Worm (Caenorhabditis elegans): ENCODE data around the gene asm-2.
A peak's percentile ranks its signal among the peaks of the same experiment; 100 is the strongest.

asm-2 gene

DNA sequence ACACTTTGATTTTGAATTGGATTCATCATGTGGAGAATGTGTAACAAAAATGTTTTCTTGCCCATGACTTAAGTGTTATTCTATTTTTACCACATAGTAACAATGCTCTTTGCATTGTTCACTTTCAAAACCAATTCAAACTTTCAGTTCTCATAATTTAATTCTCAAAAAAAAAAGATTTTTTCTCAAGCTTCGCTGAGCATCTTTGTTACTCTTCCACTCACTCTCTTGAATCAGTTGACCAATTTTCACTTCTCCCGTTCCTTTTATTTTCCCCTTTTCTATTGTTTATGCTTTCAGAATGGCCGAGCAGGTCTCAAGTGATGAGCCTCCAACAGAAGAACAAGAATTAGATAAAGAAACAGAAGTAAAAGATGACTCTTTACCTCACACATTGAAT, 22.1 kb upstream of the asm-2 start, which contains the start of gene oct-2:
TSS of gene oct-2 (plus strand) at position 301 of the 400 bp plus-strand sequence.
- TF ChIP-seq ets-4 (tag; optimal IDR thresholded peaks at IDR 0.05) (no peak), hlh-30 (tag; optimal IDR thresholded peaks at IDR 0.05; ENCODE audit: insufficient read depth) (no peak), lim-6 (tag; optimal IDR thresholded peaks at IDR 0.05) (no peak), unc-86 (tag; optimal IDR thresholded peaks at IDR 0.05) (no peak), fkh-10 (GFP tag; optimal IDR thresholded peaks at IDR 0.05) (no peak), madf-2 (tag; optimal IDR thresholded peaks at IDR 0.05) (no peak), Y22D7AL.16 (tag; optimal IDR thresholded peaks at IDR 0.05) (no peak), ceh-2 (tag; optimal IDR thresholded peaks at IDR 0.05) (no peak), pha-2 (tag; optimal IDR thresholded peaks at IDR 0.05) (no peak), F13H6.1 (tag; optimal IDR thresholded peaks at IDR 0.05) (no peak), ceh-31 (tag; optimal IDR thresholded peaks at IDR 0.05) (no peak), T23F11.4 (GFP tag; optimal IDR thresholded peaks at IDR 0.05) (no peak)

DNA sequence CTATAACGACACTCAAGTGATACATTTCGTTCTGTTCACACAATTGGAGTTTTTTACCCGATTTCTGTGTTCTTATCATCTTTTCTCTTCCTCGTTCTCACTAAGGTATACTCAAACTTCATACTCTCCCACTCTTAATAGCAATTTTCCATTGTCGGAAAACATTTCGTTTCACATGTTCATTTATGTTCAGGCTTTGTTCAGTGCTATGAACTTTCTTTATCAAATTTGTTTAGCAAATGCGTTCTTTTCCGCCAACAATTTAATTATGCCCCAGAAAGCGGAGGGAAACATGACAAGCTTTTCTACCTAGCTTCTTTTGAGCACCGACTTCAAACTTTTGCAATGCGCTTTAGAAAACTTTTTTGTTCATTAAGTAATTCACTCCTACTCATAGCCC, 21.4 kb upstream of the asm-2 start:
- TF ChIP-seq unc-42 (tag; optimal IDR thresholded peaks at IDR 0.05), result peak; percentile 71
- no peak for TF ChIP-seq ceh-34 (tag; optimal IDR thresholded peaks at IDR 0.05)

DNA sequence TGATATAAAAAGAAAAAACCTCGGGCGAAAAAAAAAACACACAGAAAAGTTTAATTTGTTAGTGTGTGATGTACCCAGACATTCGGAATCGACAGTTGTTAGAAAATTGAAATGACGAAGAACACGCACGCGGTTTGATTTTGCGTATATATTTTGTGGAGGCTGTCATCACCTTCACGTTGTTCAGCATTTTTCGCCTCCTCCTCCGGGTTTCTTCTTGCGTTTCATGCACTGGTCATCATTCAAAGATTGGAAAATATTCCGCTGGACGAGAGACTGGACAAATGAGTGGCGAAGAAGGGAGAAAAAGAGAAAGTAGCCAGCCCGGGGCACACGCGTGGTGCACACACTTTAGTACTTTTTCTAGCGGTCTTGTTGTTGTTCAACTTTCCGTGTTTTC, 20.8 kb upstream of the asm-2 start:
- TF ChIP-seq dmd-4 (tag; optimal IDR thresholded peaks at IDR 0.05; ENCODE audit: borderline replicate concordance) (no peak), ttx-3 (tag; optimal IDR thresholded peaks at IDR 0.05) (no peak), ceh-34 (tag; optimal IDR thresholded peaks at IDR 0.05) (no peak), nfya-1 (tag; optimal IDR thresholded peaks at IDR 0.05) (no peak), tbx-7 (tag; optimal IDR thresholded peaks at IDR 0.05) (no peak), elt-2 (tag; optimal IDR thresholded peaks at IDR 0.05) (no peak), hlh-13 (GFP tag; optimal IDR thresholded peaks at IDR 0.05) (no peak), unc-42 (tag; optimal IDR thresholded peaks at IDR 0.05) (no peak), unc-3 (GFP tag; conservative IDR thresholded peaks at IDR 0.05) (no peak), unc-3 (tag; optimal IDR thresholded peaks at IDR 0.05) (no peak), ceh-45 (GFP tag; IDR thresholded peaks at IDR 0.05) (no peak), ceh-22 (tag; optimal IDR thresholded peaks at IDR 0.05) (no peak)

DNA sequence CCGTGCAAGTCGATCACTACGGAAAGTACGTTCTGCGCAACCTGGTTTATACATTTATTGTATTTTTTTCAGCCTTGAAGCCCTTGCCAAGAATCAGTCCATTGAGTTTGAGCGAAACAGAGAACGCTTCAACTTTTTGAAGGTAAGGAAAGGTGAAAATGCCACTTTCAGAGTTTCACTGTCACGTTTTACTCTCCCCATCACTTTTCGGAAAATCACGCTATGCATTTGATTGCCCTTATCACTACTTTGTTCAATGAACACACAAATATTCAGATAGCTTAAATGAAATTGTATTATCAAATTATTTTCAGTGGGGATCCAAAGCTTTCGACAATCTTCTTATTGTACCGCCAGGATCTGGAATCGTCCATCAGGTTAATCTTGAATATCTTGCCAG, 16.4 kb upstream of the asm-2 start:
- no peak for TF ChIP-seq sox-4 (tag; optimal IDR thresholded peaks at IDR 0.05)
- TF ChIP-seq T23F11.4 (GFP tag; optimal IDR thresholded peaks at IDR 0.05), result no peak
- TF ChIP-seq sdc-2 (tag; optimal IDR thresholded peaks at IDR 0.05), result no peak
- no peak for TF ChIP-seq mec-3 (tag; optimal IDR thresholded peaks at IDR 0.05; ENCODE audit: borderline replicate concordance)
- no peak for TF ChIP-seq ceh-31 (tag; optimal IDR thresholded peaks at IDR 0.05)
- no peak for TF ChIP-seq pha-4 (tag; optimal IDR thresholded peaks at IDR 0.05)
- no peak for TF ChIP-seq ceh-22 (tag; optimal IDR thresholded peaks at IDR 0.05)
- no peak for TF ChIP-seq dve-1 (tag; optimal IDR thresholded peaks at IDR 0.05)
- no peak for TF ChIP-seq syd-9 (tag; optimal IDR thresholded peaks at IDR 0.05)
- no peak for TF ChIP-seq ttx-3 (tag; optimal IDR thresholded peaks at IDR 0.05)
- no peak for TF ChIP-seq ceh-45 (GFP tag; IDR thresholded peaks at IDR 0.05)
- no peak for TF ChIP-seq sox-2 (GFP tag; IDR thresholded peaks at IDR 0.05)
- TF ChIP-seq nhr-11 (tag; optimal IDR thresholded peaks at IDR 0.05), result no peak
- no peak for TF ChIP-seq hlh-8 (tag; optimal IDR thresholded peaks at IDR 0.05)
- TF ChIP-seq elt-2 (tag; optimal IDR thresholded peaks at IDR 0.05), result no peak
- no peak for TF ChIP-seq unc-3 (GFP tag; conservative IDR thresholded peaks at IDR 0.05)
- TF ChIP-seq unc-3 (tag; optimal IDR thresholded peaks at IDR 0.05), result no peak
- TF ChIP-seq unc-42 (tag; optimal IDR thresholded peaks at IDR 0.05), result no peak
- TF ChIP-seq lim-6 (tag; optimal IDR thresholded peaks at IDR 0.05), result no peak

DNA sequence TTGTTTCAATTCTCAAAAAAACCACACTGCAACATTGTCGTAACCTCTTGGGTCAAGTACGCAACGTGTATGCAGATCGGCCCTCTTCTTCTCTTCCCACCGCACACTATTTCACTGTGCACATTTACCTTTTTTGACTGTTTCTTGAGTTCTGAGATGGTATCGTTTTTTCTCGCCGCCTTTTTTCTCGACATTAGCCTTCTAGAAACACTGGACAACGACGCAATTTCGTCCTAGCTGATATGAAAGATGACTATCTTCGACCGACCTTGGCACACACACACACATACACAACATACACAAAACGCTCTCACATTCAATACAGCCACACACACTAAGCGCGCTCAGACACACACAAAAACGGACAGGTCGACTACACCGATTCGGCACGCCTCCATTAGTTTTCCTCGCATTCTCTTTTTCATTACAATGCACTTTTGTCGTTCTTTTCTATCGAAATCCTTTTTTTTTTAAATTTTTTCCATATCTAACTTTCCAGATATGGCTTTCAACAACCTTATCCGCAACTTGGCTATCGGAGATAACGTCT, 15.4 kb upstream of the asm-2 start, which contains the start of gene aco-1:
TSS of gene aco-1 (plus strand) at position 500 of the 550 bp plus-strand sequence.
- TF ChIP-seq sox-4 (tag; optimal IDR thresholded peaks at IDR 0.05), result no peak
- 0 out of 2 replicates have a peak, but pooled peaks have one; percentile 25 for TF ChIP-seq ceh-45 (GFP tag; IDR thresholded peaks at IDR 0.05)
- no peak for TF ChIP-seq syd-9 (tag; optimal IDR thresholded peaks at IDR 0.05)
- no peak for TF ChIP-seq tbx-7 (tag; optimal IDR thresholded peaks at IDR 0.05)
- peak; percentile 69 for TF ChIP-seq elt-2 (tag; optimal IDR thresholded peaks at IDR 0.05)
- TF ChIP-seq odd-2 (tag; optimal IDR thresholded peaks at IDR 0.05), result no peak
- TF ChIP-seq sdc-2 (tag; optimal IDR thresholded peaks at IDR 0.05), result no peak
- TF ChIP-seq nhr-232 (tag; optimal IDR thresholded peaks at IDR 0.05), result no peak
- TF ChIP-seq ahr-1 (tag; optimal IDR thresholded peaks at IDR 0.05), result no peak
- TF ChIP-seq ceh-24 (tag; optimal IDR thresholded peaks at IDR 0.05), result no peak
- peak; percentile 20 for TF ChIP-seq tbx-2 (tag; optimal IDR thresholded peaks at IDR 0.05)
- no peak for TF ChIP-seq ceh-9 (tag; optimal IDR thresholded peaks at IDR 0.05)
- TF ChIP-seq pros-1 (tag; optimal IDR thresholded peaks at IDR 0.05), result no peak
- TF ChIP-seq pqm-1 (tag; optimal IDR thresholded peaks at IDR 0.05), result no peak
- TF ChIP-seq pag-3 (tag; optimal IDR thresholded peaks at IDR 0.05; ENCODE audit: borderline replicate concordance), result no peak
- TF ChIP-seq ama-1 (optimal IDR thresholded peaks at IDR 0.05), result no peak
- TF ChIP-seq ceh-18 (tag; optimal IDR thresholded peaks at IDR 0.05), result no peak
- no peak for TF ChIP-seq ceh-30 (tag; optimal IDR thresholded peaks at IDR 0.05)
- TF ChIP-seq unc-86 (tag; optimal IDR thresholded peaks at IDR 0.05), result no peak
- no peak for TF ChIP-seq hlh-30 (tag; optimal IDR thresholded peaks at IDR 0.05; ENCODE audit: insufficient read depth)
